Fruit fly (Drosophila melanogaster) whole organism, wandering third instar larva: ENCODE results near the gene CG11634.

ENCODE experiments used
- Abd-B ChIP-seq: fragments of >200 bp; optimal IDR thresholded peaks from 2 replicates; lab custom pipeline; 2017; ENCODE audit warnings: missing biosample characterization, missing genetic modification characterization
- CG32264 ChIP-seq: fragments of 200-800 bp; sonication (Bioruptor generic); optimal IDR thresholded peaks from 2 replicates; lab custom pipeline; 2016; ENCODE audit warnings: missing biosample characterization, missing genetic modification characterization
- CG9705 ChIP-seq: fragments of 200-800 bp; sonication (Bioruptor generic); optimal IDR thresholded peaks from 2 replicates; lab custom pipeline; 2018; ENCODE audit warnings: missing biosample characterization, mild to moderate bottlenecking, missing genetic modification characterization
- CrebA ChIP-seq: fragments of 200-800 bp; sonication (Bioruptor generic); optimal IDR thresholded peaks from 2 replicates; lab custom pipeline; 2016; ENCODE audit warnings: missing biosample characterization, mild to moderate bottlenecking, missing genetic modification characterization, borderline replicate concordance
- Dfd ChIP-seq: fragments of >200 bp; optimal IDR thresholded peaks from 2 replicates; lab custom pipeline; 2017; ENCODE audit warnings: missing biosample characterization, missing genetic modification characterization
- Dif ChIP-seq: fragments of 200-275, 200-300 bp; sonication (Bioruptor generic); optimal IDR thresholded peaks from 2 replicates; lab custom pipeline; 2018; ENCODE audit warnings: missing biosample characterization, missing genetic modification characterization; ENCODE audit not compliant: partially characterized antibody
- GATAd ChIP-seq: sonication (Bioruptor generic); optimal IDR thresholded peaks from 2 replicates; lab custom pipeline; 2016; ENCODE audit warnings: missing biosample characterization, missing genetic modification characterization
- HLH106 ChIP-seq: fragments of 200-800 bp; optimal IDR thresholded peaks from 3 replicates; lab custom pipeline; 2019; ENCODE audit warnings: missing biosample characterization, mild to moderate bottlenecking, missing genetic modification characterization, moderate library complexity
- Hnf4 ChIP-seq: fragments of 200-800 bp; sonication (Bioruptor generic); optimal IDR thresholded peaks from 2 replicates; lab custom pipeline; 2016; ENCODE audit warnings: missing biosample characterization, mild to moderate bottlenecking, missing genetic modification characterization
- Hr78 ChIP-seq: fragments of >200 bp; optimal IDR thresholded peaks from 2 replicates; lab custom pipeline; 2017; ENCODE audit warnings: missing biosample characterization, missing genetic modification characterization
- Hr83 ChIP-seq: fragments of 200-300 bp; sonication (Bioruptor generic); optimal IDR thresholded peaks from 2 replicates; lab custom pipeline; 2016; ENCODE audit warnings: missing biosample characterization, mild to moderate bottlenecking, missing genetic modification characterization, moderate library complexity; ENCODE audit not compliant: poor library complexity, severe bottlenecking
- Jra ChIP-seq: sonication (Bioruptor generic); optimal IDR thresholded peaks from 2 replicates; lab custom pipeline; 2016; ENCODE audit warnings: missing biosample characterization, missing genetic modification characterization
- Mio ChIP-seq: sonication (Bioruptor generic); optimal IDR thresholded peaks from 2 replicates; lab custom pipeline; 2016; ENCODE audit warnings: missing biosample characterization, missing genetic modification characterization
- Myc ChIP-seq: fragments of >200 bp; optimal IDR thresholded peaks from 2 replicates; lab custom pipeline; 2017
- N ChIP-seq: fragments of >200 bp; optimal IDR thresholded peaks from 2 replicates; lab custom pipeline; 2018; ENCODE audit warnings: missing biosample characterization, missing external identifiers, missing genetic modification characterization
- OdsH ChIP-seq: fragments of 200-800 bp; sonication (Bioruptor generic); optimal IDR thresholded peaks from 2 replicates; lab custom pipeline; 2016; ENCODE audit warnings: missing biosample characterization, mild to moderate bottlenecking, missing genetic modification characterization
- Rel ChIP-seq, 2 experiments: fragments of 200-800 bp; sonication (Bioruptor generic) in 1 of 2; optimal IDR thresholded peaks; 2 replicates in 1 of 2; 3 replicates in 1 of 2; lab custom pipeline; 2016 to 2019; ENCODE audit warnings: mild to moderate bottlenecking in 2 of 2, missing biosample characterization in 2 of 2, missing genetic modification characterization in 2 of 2, moderate library complexity in 1 of 2
- Sp1 ChIP-seq: fragments of 200-800 bp; sonication (Bioruptor generic); optimal IDR thresholded peaks from 3 replicates; lab custom pipeline; 2019; ENCODE audit warnings: missing biosample characterization, mild to moderate bottlenecking, missing genetic modification characterization, moderate library complexity
- Vsx2 ChIP-seq: fragments of 200-300, 225-300 bp; sonication (Bioruptor generic); optimal IDR thresholded peaks from 2 replicates; lab custom pipeline; 2018; ENCODE audit warnings: missing biosample characterization, missing genetic modification characterization; ENCODE audit not compliant: partially characterized antibody
- br ChIP-seq: fragments of 200-800 bp; sonication (Bioruptor generic); optimal IDR thresholded peaks from 2 replicates; lab custom pipeline; 2016; ENCODE audit warnings: missing biosample characterization, missing genetic modification characterization
- brk ChIP-seq: fragments of 200-800 bp; sonication (Bioruptor generic); optimal IDR thresholded peaks from 2 replicates; lab custom pipeline; 2016; ENCODE audit warnings: missing biosample characterization, mild to moderate bottlenecking, missing genetic modification characterization
- dl ChIP-seq, 2 experiments: fragments of 175-275, 200-275 bp in 1 of 2; fragments of 200-275 bp in 1 of 2; sonication (Bioruptor generic); optimal IDR thresholded peaks; lab custom pipeline; 2018; ENCODE audit warnings: mild to moderate bottlenecking in 2 of 2, missing biosample characterization in 2 of 2, missing genetic modification characterization in 2 of 2, moderate library complexity in 2 of 2; ENCODE audit not compliant: partially characterized antibody in 2 of 2, insufficient read depth in 1 of 2
- dmrt93B ChIP-seq: fragments of 200-800 bp; sonication (Bioruptor generic); optimal IDR thresholded peaks from 2 replicates; lab custom pipeline; 2018; ENCODE audit warnings: missing biosample characterization, mild to moderate bottlenecking, missing genetic modification characterization
- dsf ChIP-seq: sonication (Bioruptor generic); optimal IDR thresholded peaks from 2 replicates; lab custom pipeline; 2016; ENCODE audit warnings: missing biosample characterization, missing genetic modification characterization, borderline replicate concordance
- ey ChIP-seq: fragments of 200-800 bp; sonication (Bioruptor generic); optimal IDR thresholded peaks from 2 replicates; lab custom pipeline; 2016; ENCODE audit warnings: missing biosample characterization, missing genetic modification characterization
- foxo ChIP-seq, 2 experiments: fragments of 200-800 bp; sonication (Bioruptor generic); optimal IDR thresholded peaks; 2 replicates in 1 of 2; 3 replicates in 1 of 2; lab custom pipeline; 2016 to 2017; ENCODE audit warnings: missing biosample characterization in 2 of 2, missing genetic modification characterization in 2 of 2
- fru ChIP-seq: fragments of 200-800 bp; sonication (Bioruptor generic); optimal IDR thresholded peaks from 3 replicates; lab custom pipeline; 2016; ENCODE audit warnings: missing biosample characterization, mild to moderate bottlenecking, missing genetic modification characterization
- h ChIP-seq: fragments of 200-800 bp; sonication (Bioruptor generic); optimal IDR thresholded peaks from 3 replicates; lab custom pipeline; 2016; ENCODE audit warnings: missing biosample characterization, mild to moderate bottlenecking, missing genetic modification characterization
- jim ChIP-seq: fragments of 175-275, 200-325 bp; sonication (Bioruptor generic); optimal IDR thresholded peaks from 2 replicates; lab custom pipeline; 2016; ENCODE audit warnings: missing biosample characterization, mild to moderate bottlenecking, missing genetic modification characterization
- lola ChIP-seq: fragments of >200 bp; optimal IDR thresholded peaks from 2 replicates; lab custom pipeline; 2017; ENCODE audit warnings: missing biosample characterization, missing genetic modification characterization
- pan ChIP-seq: fragments of >200 bp; optimal IDR thresholded peaks from 2 replicates; lab custom pipeline; 2017
- psq ChIP-seq: fragments of 200-800 bp; sonication (Bioruptor generic); optimal IDR thresholded peaks from 3 replicates; lab custom pipeline; 2017; ENCODE audit warnings: missing biosample characterization, mild to moderate bottlenecking, missing genetic modification characterization, moderate library complexity
- rgr ChIP-seq: fragments of 200-800 bp; sonication (Bioruptor generic); optimal IDR thresholded peaks from 3 replicates; lab custom pipeline; 2016; ENCODE audit warnings: missing biosample characterization, mild to moderate bottlenecking, missing genetic modification characterization
- sage ChIP-seq: fragments of 200-800 bp; sonication (Bioruptor generic); optimal IDR thresholded peaks from 2 replicates; lab custom pipeline; 2016; ENCODE audit warnings: missing biosample characterization, mild to moderate bottlenecking, missing genetic modification characterization
- sv ChIP-seq: fragments of 200-800 bp; sonication (Bioruptor generic); optimal IDR thresholded peaks from 3 replicates; lab custom pipeline; 2016; ENCODE audit warnings: missing biosample characterization, missing genetic modification characterization
- tai ChIP-seq: sonication (Bioruptor generic); optimal IDR thresholded peaks from 2 replicates; lab custom pipeline; 2016; ENCODE audit warnings: missing biosample characterization, missing genetic modification characterization
- usp ChIP-seq: fragments of >200 bp; optimal IDR thresholded peaks from 2 replicates; lab custom pipeline; 2017; ENCODE audit warnings: missing biosample characterization, missing genetic modification characterization
- woc ChIP-seq: sonication (Bioruptor generic); optimal IDR thresholded peaks from 2 replicates; lab custom pipeline; 2016; ENCODE audit warnings: missing biosample characterization, mild to moderate bottlenecking, missing genetic modification characterization

CG11634 gene

dm6 chr2L:21916000-21916399 lies at the start of gene CG11634:
CG11634 (plus strand) TSS chr2L:21916300.
- TF ChIP-seq N (GFP tag; lab: Kevin White, UChicago): no peak
- TF ChIP-seq, all 38 proteins: peak for 0

DNA sequence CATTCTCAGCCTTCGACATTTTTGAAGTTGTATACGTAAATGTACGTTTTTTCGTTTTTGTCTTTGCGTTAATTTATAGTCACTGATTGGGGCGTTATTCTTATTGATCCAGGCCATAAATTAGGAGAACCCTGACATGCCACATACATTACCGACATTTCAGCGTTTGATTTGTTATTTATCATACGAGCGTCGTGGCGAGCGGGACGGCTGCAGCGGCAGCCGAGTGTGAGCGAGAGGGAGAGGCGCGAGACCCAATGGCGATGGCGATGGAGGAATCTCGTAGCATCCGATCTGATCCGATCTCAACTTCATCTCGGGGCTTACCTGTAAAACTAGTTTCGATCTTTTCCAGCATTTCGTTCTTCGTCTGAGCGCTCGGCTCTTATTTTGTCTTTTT lies 49.7 kb upstream of the CG11634 start:
- TF ChIP-seq sage (GFP tag; lab: Kevin White, UChicago): peak; percentile 36
- no peak for TF ChIP-seq sv (GFP tag; lab: Kevin White, UChicago)
- no peak for TF ChIP-seq dmrt93B
- no peak for TF ChIP-seq Vsx2 (GFP tag; lab: Kevin White, UChicago)
- TF ChIP-seq Mio (GFP tag; lab: Kevin White, UChicago): no peak

DNA sequence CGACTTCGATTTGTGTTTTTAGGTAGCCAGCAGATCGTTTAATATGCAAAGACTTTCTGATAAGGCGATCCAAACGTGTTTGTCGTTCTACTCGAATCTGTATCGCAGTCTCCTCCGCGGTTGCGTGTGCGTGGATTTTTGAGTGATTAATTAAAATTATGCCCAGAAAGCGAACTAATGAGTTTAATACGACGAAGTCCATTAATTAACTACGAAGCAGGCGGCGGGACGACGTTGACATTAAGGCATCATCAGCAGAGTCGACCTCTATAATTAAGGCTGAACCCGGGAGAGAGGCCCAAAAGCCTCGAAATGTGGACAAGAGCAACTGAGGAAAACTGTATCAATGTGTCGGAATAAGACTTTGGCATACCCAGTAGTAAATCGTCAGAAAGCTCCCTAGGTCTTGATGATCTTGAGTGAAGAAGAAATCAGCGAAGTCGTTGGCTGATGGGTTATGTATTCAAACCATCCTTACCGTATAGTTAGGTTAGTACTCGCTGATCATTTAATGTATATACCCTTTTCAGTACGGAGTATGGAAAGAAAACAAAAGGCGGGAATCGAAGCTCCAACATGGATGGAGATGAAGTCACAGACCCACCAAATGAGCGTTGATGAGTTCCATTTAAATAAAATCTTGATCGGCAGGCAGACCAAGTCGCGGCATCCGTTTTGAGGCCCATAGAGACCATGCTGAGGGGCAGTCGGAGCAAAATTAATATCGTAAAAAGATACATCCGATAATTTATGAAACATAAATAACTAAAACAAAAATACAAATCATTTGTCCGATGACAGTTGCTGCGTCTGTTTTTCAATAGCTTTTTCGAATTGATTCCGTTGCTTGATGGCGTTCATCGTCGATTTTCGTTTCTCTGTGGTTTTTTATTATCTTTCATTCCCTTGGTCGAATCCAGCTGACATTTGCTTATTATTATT lies 48.8 kb upstream of the CG11634 start:
- TF ChIP-seq brk (GFP tag; lab: Kevin White, UChicago) (no peak), sv (GFP tag; lab: Kevin White, UChicago) (peak; percentile 83), dl (GFP tag; optimal IDR thresholded peaks at IDR 0.05; lab: Kevin White, UChicago; ENCODE audit: insufficient read depth in 1 of 2, partially characterized antibody in 2 of 2) (no peak), psq (GFP tag; lab: Kevin White, UChicago) (peak; percentile 65), rgr (GFP tag; lab: Kevin White, UChicago) (peak; percentile 67), pan (lab: Kevin White, UChicago) (no peak), GATAd (GFP tag; lab: Kevin White, UChicago) (no peak), sage (GFP tag; lab: Kevin White, UChicago) (no peak), dmrt93B (peak; percentile 46), Jra (GFP tag; lab: Kevin White, UChicago) (no peak), br (GFP tag; lab: Kevin White, UChicago) (peak; percentile 75), Hr83 (GFP tag; lab: Kevin White, UChicago) (no peak), Hr78 (GFP tag; lab: Kevin White, UChicago) (no peak), lola (GFP tag; lab: Kevin White, UChicago) (no peak), fru (GFP tag; lab: Kevin White, UChicago) (peak; percentile 78), usp (no peak), Rel (GFP tag; optimal IDR thresholded peaks at IDR 0.05; lab: Kevin White, UChicago) (no peak), Rel (tag; optimal IDR thresholded peaks at IDR 0.05; lab: Kevin White, UChicago) (no peak), Myc (lab: Kevin White, UChicago) (no peak), Vsx2 (GFP tag; lab: Kevin White, UChicago) (no peak), Hnf4 (peak; percentile 56), tai (GFP tag; lab: Kevin White, UChicago) (no peak), CrebA (GFP tag; lab: Kevin White, UChicago) (no peak), Dfd (GFP tag; lab: Kevin White, UChicago) (no peak), CG9705 (GFP tag; lab: Kevin White, UChicago) (no peak), ey (GFP tag; lab: Kevin White, UChicago) (peak; percentile 80), woc (peak; percentile 58), dsf (GFP tag; lab: Kevin White, UChicago) (no peak), h (GFP tag; lab: Kevin White, UChicago) (peak; percentile 80), OdsH (GFP tag; lab: Kevin White, UChicago) (peak; percentile 67), N (GFP tag; lab: Kevin White, UChicago) (no peak), Abd-B (GFP tag; lab: Kevin White, UChicago) (no peak), foxo (GFP tag; optimal IDR thresholded peaks at IDR 0.05; lab: Kevin White, UChicago) (peak; percentile 18 to 76), HLH106 (tag; lab: Kevin White, UChicago) (peak; percentile 67), jim (GFP tag; lab: Kevin White, UChicago) (no peak), Sp1 (GFP tag; lab: Kevin White, UChicago) (peak; percentile 35), Dif (GFP tag; lab: Kevin White, UChicago) (no peak), CG32264 (GFP tag; lab: Kevin White, UChicago) (peak; percentile 11), Mio (GFP tag; lab: Kevin White, UChicago) (no peak)
